Worm (Caenorhabditis elegans) whole organism, L4 larva: ENCODE results near the gene rme-4.

Experiments used
- Y48G9A.11 ChIP-seq: fragments of 200-800 bp; sonication (Bioruptor generic); IDR thresholded peaks from 2 replicates; pipeline ENCODE4 v1.3.6; 2022; ENCODE audit warnings: missing genetic modification reagents, missing genetic modification characterization, missing compliant biosample characterization
- ama-1 ChIP-seq: fragments of 150-350 bp; optimal IDR thresholded peaks from 2 replicates; lab custom pipeline; 2014; ENCODE audit warnings: inconsistent platforms, mixed read lengths
- fos-1 ChIP-seq: fragments of 150-350 bp; optimal IDR thresholded peaks from 2 replicates; lab custom pipeline; 2014; ENCODE audit warnings: missing biosample characterization, missing genetic modification characterization
- hlh-30 ChIP-seq: sonication (generic microtip); optimal IDR thresholded peaks from 2 replicates; lab custom pipeline; 2017; ENCODE audit warnings: antibody characterized with exemption, mild to moderate bottlenecking, missing genetic modification characterization, missing compliant biosample characterization; ENCODE audit not compliant: insufficient read depth
- mxl-2 ChIP-seq: fragments of 200-800 bp; sonication (Bioruptor generic); conservative IDR thresholded peaks from 2 replicates; pipeline ENCODE4 v1.3.6; 2022; ENCODE audit warnings: missing genetic modification reagents, missing genetic modification characterization, missing compliant biosample characterization
- pha-4 ChIP-seq, 2 experiments: fragments of 150-350 bp in 1 of 2; fragments of 200-800 bp in 1 of 2; sonication (Bioruptor generic) in 1 of 2; IDR thresholded peaks in 1 of 2; optimal IDR thresholded peaks in 1 of 2; 2 replicates each; pipeline versions ENCODE4 v1.3.6 to Lab custom; 2014 to 2022; ENCODE audit warnings: missing genetic modification characterization in 2 of 2, missing genetic modification reagents in 2 of 2, missing biosample characterization in 1 of 2, missing compliant biosample characterization in 1 of 2
- set-16 ChIP-seq: fragments of 200-800 bp; sonication (Bioruptor generic); IDR thresholded peaks from 2 replicates; pipeline ENCODE4 v1.3.6; 2022; ENCODE audit warnings: missing genetic modification reagents, missing genetic modification characterization, missing compliant biosample characterization
- vab-7 ChIP-seq: fragments of 200-800 bp; sonication (Bioruptor generic); IDR thresholded peaks from 2 replicates; pipeline ENCODE4 v1.3.6; 2022; ENCODE audit warnings: missing genetic modification reagents, missing genetic modification characterization, missing compliant biosample characterization
- zag-1 ChIP-seq: fragments of 150-350 bp; optimal IDR thresholded peaks from 2 replicates; lab custom pipeline; 2014; ENCODE audit warnings: missing biosample characterization, missing genetic modification characterization

ce11 chrX:10422714-10423113 is 43.1 kb upstream of the rme-4 start:
- TF ChIP-seq fos-1 (tag; lab: Kevin White, UChicago) (no peak), set-16 (GFP tag; lab: Robert Waterston, UW) (no peak), hlh-30 (tag; lab: Kevin White, UChicago) (no peak), mxl-2 (GFP tag; lab: Robert Waterston, UW) (no peak), ama-1 (lab: Kevin White, UChicago) (no peak), Y48G9A.11 (GFP tag; lab: Robert Waterston, UW) (no peak), zag-1 (tag; lab: Kevin White, UChicago) (no peak), pha-4 (GFP tag; IDR thresholded peaks at IDR 0.05; lab: Robert Waterston, UW) (no peak), pha-4 (tag; optimal IDR thresholded peaks at IDR 0.05; lab: Kevin White, UChicago) (no peak), vab-7 (GFP tag; lab: Robert Waterston, UW) (no peak)
